Worm (Caenorhabditis elegans) whole organism, L1 larva: Measurements from ENCODE around the gene fipr-8.

Experiments
- ces-1 ChIP-seq: fragments of 150-350 bp; optimal IDR thresholded peaks from 2 replicates; lab custom pipeline; 2014; ENCODE audit warnings: missing biosample characterization, missing genetic modification reagents, missing genetic modification characterization
- irx-1 ChIP-seq: sonication (generic microtip); optimal IDR thresholded peaks from 2 replicates; lab custom pipeline; 2016; ENCODE audit warnings: missing genetic modification characterization, missing compliant biosample characterization
- lir-3 ChIP-seq: sonication (generic microtip); optimal IDR thresholded peaks from 2 replicates; lab custom pipeline; 2016; ENCODE audit warnings: mild to moderate bottlenecking, missing genetic modification characterization, moderate library complexity, missing compliant biosample characterization; ENCODE audit not compliant: poor library complexity
- nhr-237 ChIP-seq: fragments of 150-350 bp; optimal IDR thresholded peaks from 2 replicates; lab custom pipeline; 2014; ENCODE audit warnings: missing biosample characterization, missing genetic modification characterization
- nhr-28 ChIP-seq: fragments of 150-350 bp; optimal IDR thresholded peaks from 2 replicates; lab custom pipeline; 2014; ENCODE audit warnings: missing biosample characterization, missing genetic modification characterization
- nhr-76 ChIP-seq: sonication (generic microtip); optimal IDR thresholded peaks from 2 replicates; lab custom pipeline; 2017; ENCODE audit warnings: missing biosample characterization, missing genetic modification characterization
- pag-3 ChIP-seq: sonication (generic microtip); optimal IDR thresholded peaks from 2 replicates; lab custom pipeline; 2017; ENCODE audit warnings: missing genetic modification characterization, mild to moderate bottlenecking, missing compliant biosample characterization, antibody characterized with exemption, borderline replicate concordance; ENCODE audit not compliant: insufficient read depth
- pqm-1 ChIP-seq: sonication (generic microtip); optimal IDR thresholded peaks from 3 replicates; lab custom pipeline; 2017; ENCODE audit warnings: missing biosample characterization, missing genetic modification characterization
- rnt-1 ChIP-seq: sonication (generic microtip); optimal IDR thresholded peaks from 2 replicates; lab custom pipeline; 2016; ENCODE audit warnings: mild to moderate bottlenecking, missing genetic modification characterization, moderate library complexity, missing compliant biosample characterization
- sptf-1 ChIP-seq: fragments of 150-350 bp; optimal IDR thresholded peaks from 2 replicates; lab custom pipeline; 2014; ENCODE audit warnings: missing biosample characterization, missing genetic modification characterization
- unc-62 ChIP-seq: fragments of 150-350 bp; optimal IDR thresholded peaks from 2 replicates; lab custom pipeline; 2014; ENCODE audit warnings: missing biosample characterization, missing genetic modification reagents, missing genetic modification characterization
- unc-86 ChIP-seq: sonication (generic microtip); optimal IDR thresholded peaks from 2 replicates; lab custom pipeline; 2016; ENCODE audit warnings: missing genetic modification characterization, missing compliant biosample characterization

ce11 chrV:10201913-10202312, 37.8 kb downstream of the fipr-8 start, which contains the start of gene ZK856.7:
- TF ChIP-seq pag-3 (tag; lab: Kevin White, UChicago) (no peak), rnt-1 (tag; lab: Kevin White, UChicago) (no peak), unc-86 (no peak), irx-1 (tag; lab: Kevin White, UChicago) (no peak), pqm-1 (tag; lab: Kevin White, UChicago) (no peak), nhr-28 (tag; lab: Kevin White, UChicago) (no peak), nhr-76 (tag; lab: Kevin White, UChicago) (no peak), unc-62 (GFP tag; lab: Kevin White, UChicago) (no peak), lir-3 (tag; lab: Kevin White, UChicago) (no peak), nhr-237 (tag; lab: Kevin White, UChicago) (no peak), ces-1 (no peak), sptf-1 (tag; lab: Kevin White, UChicago) (no peak)
